Fruit fly (Drosophila melanogaster) whole organism, adult: ENCODE measurements around the gene ome.

Experiments used
- CG12768 ChIP-seq: fragments of 200-800 bp; sonication (Bioruptor generic); optimal IDR thresholded peaks from 2 replicates; lab custom pipeline; 2017; ENCODE audit warnings: missing biosample characterization, missing genetic modification characterization, mild to moderate bottlenecking, moderate library complexity, missing genetic modification reagents
- CG14711 ChIP-seq: fragments of 200-800 bp; sonication (Bioruptor generic); optimal IDR thresholded peaks from 2 replicates; lab custom pipeline; 2018; ENCODE audit warnings: missing biosample characterization, mild to moderate bottlenecking, missing genetic modification characterization, moderate library complexity
- Crg-1 ChIP-seq: fragments of 200-800 bp; sonication (Bioruptor generic); optimal IDR thresholded peaks from 2 replicates; lab custom pipeline; 2016; ENCODE audit warnings: missing biosample characterization, missing genetic modification characterization
- cic ChIP-seq: fragments of 200-800 bp; sonication (Bioruptor generic); optimal IDR thresholded peaks from 2 replicates; lab custom pipeline; 2017; ENCODE audit warnings: missing biosample characterization, mild to moderate bottlenecking, missing genetic modification characterization, moderate library complexity
- tj ChIP-seq: fragments of 200-800 bp; sonication (Bioruptor generic); optimal IDR thresholded peaks from 3 replicates; lab custom pipeline; 2017; ENCODE audit warnings: missing biosample characterization, mild to moderate bottlenecking, missing genetic modification characterization, moderate library complexity

dm6 chr3L:14780187-14780586, 107.5 kb downstream of the ome start:
- peak; percentile 76 for TF ChIP-seq Crg-1
- TF ChIP-seq tj (GFP tag; lab: Kevin White, UChicago): peak; percentile 66
- TF ChIP-seq CG14711: peak; percentile 58
- peak; percentile 97 for TF ChIP-seq cic (GFP tag; lab: Kevin White, UChicago)
- peak; percentile 93 for TF ChIP-seq CG12768 (GFP tag; lab: Kevin White, UChicago)
